Fruit fly (Drosophila melanogaster) whole organism: ENCODE data around the gene cyr.

Experiments
- Dll ChIP-seq: fragments of >200 bp; optimal IDR thresholded peaks from 2 replicates; lab custom pipeline; 2017
- usp ChIP-seq: fragments of >200 bp; optimal IDR thresholded peaks from 2 replicates; lab custom pipeline; 2017; ENCODE audit warnings: missing biosample characterization, missing genetic modification characterization, mixed read lengths

dm6 chrX:8101479-8102198 lies 33.9 kb downstream of the cyr start, which contains the start of gene CG2258:
- TF ChIP-seq usp (GFP tag; lab: Kevin White, UChicago) (no peak), Dll (lab: Kevin White, UChicago) (no peak)
